Worm (Caenorhabditis elegans) whole organism, midembryonic: ENCODE data around the gene str-63.

Experiments
- T22C8.4 ChIP-seq: fragments of 200-800 bp; sonication (Bioruptor generic); IDR thresholded peaks from 2 replicates; pipeline ENCODE4 v1.3.6; 2022; ENCODE audit warnings: missing genetic modification characterization, missing compliant biosample characterization
- ztf-29 ChIP-seq: fragments of 200-800 bp; sonication (Bioruptor generic); IDR thresholded peaks from 2 replicates; pipeline ENCODE4 v1.3.6; 2022; ENCODE audit warnings: missing genetic modification reagents, missing genetic modification characterization, missing compliant biosample characterization

DNA sequence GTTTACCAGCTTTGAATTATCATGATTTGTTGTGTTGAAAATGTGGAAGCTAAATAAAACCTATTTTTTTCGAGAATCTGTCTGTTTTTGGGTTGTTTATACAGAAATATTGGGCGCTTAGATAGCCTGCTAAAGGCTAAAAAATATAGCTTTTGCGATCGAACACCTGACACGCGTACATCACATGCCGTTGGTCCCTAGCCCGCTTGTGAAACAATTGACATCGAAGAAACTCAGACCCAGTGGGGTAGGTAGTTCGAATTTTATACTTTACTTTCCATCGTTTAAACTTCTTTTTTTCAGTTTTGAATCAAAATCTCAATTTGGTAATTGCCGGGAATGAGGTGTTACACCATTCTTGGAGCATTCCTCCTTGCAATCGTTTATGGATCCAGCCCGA, 12.4 kb upstream of the str-63 start, which contains the start of gene C17B7.4:
- TF ChIP-seq ztf-29 (GFP tag; lab: Robert Waterston, UW) (no peak), T22C8.4 (no peak)
